Worm (Caenorhabditis elegans) whole organism, late embryonic: ENCODE data around the gene R52.5.

Source experiments
- C38D4.7 ChIP-seq: fragments of 200-800 bp; sonication (Bioruptor generic); optimal IDR thresholded peaks from 2 replicates; lab custom pipeline; 2018; ENCODE audit warnings: mild to moderate bottlenecking, missing genetic modification characterization, moderate library complexity, missing compliant biosample characterization
- ama-1 ChIP-seq: fragments of 150-350 bp; optimal IDR thresholded peaks from 2 replicates; lab custom pipeline; 2014
- ceh-18 ChIP-seq: sonication (generic microtip); optimal IDR thresholded peaks from 2 replicates; lab custom pipeline; 2016; ENCODE audit warnings: missing genetic modification characterization, missing compliant biosample characterization
- ceh-22 ChIP-seq: sonication (generic microtip); optimal IDR thresholded peaks from 2 replicates; lab custom pipeline; 2017; ENCODE audit warnings: missing biosample characterization, missing genetic modification characterization
- ceh-31 ChIP-seq: sonication (generic microtip); optimal IDR thresholded peaks from 2 replicates; lab custom pipeline; 2016; ENCODE audit warnings: missing genetic modification characterization, missing compliant biosample characterization
- hlh-8 ChIP-seq: sonication (generic microtip); optimal IDR thresholded peaks from 2 replicates; lab custom pipeline; 2016; ENCODE audit warnings: missing genotype, missing genetic modification characterization, missing compliant biosample characterization
- nhr-11 ChIP-seq: fragments of 150-350 bp; optimal IDR thresholded peaks from 2 replicates; lab custom pipeline; 2014; ENCODE audit warnings: missing biosample characterization, missing genetic modification characterization
- syd-9 ChIP-seq: sonication (generic microtip); optimal IDR thresholded peaks from 2 replicates; lab custom pipeline; 2016; ENCODE audit warnings: mild to moderate bottlenecking, missing genetic modification characterization, moderate library complexity, missing compliant biosample characterization
- tbx-2 ChIP-seq: sonication (generic microtip); optimal IDR thresholded peaks from 2 replicates; lab custom pipeline; 2016; ENCODE audit warnings: missing genetic modification characterization, missing compliant biosample characterization

DNA sequence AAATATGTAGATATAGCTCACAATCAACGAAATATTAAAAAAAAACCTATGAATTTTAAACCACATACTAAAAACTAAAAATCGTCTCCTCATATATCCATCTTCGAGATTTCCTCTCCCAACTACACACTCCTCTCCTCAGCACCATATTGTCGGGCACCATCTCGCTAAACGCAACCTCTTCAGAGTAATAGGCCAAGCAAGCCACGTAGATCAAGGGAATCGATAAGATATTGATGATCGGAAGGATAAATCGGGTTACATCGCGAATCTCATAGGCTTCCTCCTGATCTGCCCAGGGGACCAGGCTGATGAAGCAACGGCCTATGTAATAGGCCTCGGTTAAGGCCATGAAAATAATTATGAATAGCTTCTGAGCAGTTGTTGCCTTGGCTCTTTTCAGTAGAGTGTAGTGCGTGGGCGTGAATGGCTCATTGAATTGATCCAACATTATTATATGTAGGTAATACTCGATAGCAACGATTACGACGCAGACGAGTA is 40.7 kb upstream of the R52.5 start, which contains the start of the genes C40A11.7 and C40A11.8:
- TF ChIP-seq nhr-11 (tag; lab: Kevin White, UChicago) (no peak), ceh-18 (tag; lab: Kevin White, UChicago) (no peak), ceh-22 (no peak), syd-9 (tag; lab: Kevin White, UChicago) (no peak), tbx-2 (tag; lab: Kevin White, UChicago) (no peak), ceh-31 (tag; lab: Kevin White, UChicago) (no peak), hlh-8 (tag; lab: Kevin White, UChicago) (no peak), C38D4.7 (no peak), ama-1 (lab: Kevin White, UChicago) (no peak)
